Fruit fly (Drosophila melanogaster) whole organism, adult: ENCODE results near the gene CG2059.

Experiments used
- CG11617 ChIP-seq: fragments of 200-800 bp; sonication (Bioruptor generic); optimal IDR thresholded peaks from 2 replicates; lab custom pipeline; 2017; ENCODE audit warnings: mild to moderate bottlenecking, missing biosample characterization, missing genetic modification reagents, missing genetic modification characterization
- CG7101 ChIP-seq: fragments of 200-800 bp; sonication (Bioruptor generic); optimal IDR thresholded peaks from 2 replicates; lab custom pipeline; 2018; ENCODE audit warnings: missing biosample characterization, mild to moderate bottlenecking, missing genetic modification characterization, moderate library complexity
- cnc ChIP-seq, 2 experiments: fragments of >200 bp; optimal IDR thresholded peaks; 2 replicates each; lab custom pipeline; 2017

dm6 chrX:7323649-7324511, 37.7 kb downstream of the CG2059 start, which contains the start of the genes Atg5 and Dok:
- TF ChIP-seq CG7101 (tag; lab: Kevin White, UChicago): peak; percentile 2
- TF ChIP-seq CG11617 (GFP tag; lab: Kevin White, UChicago): no peak
- TF ChIP-seq cnc (optimal IDR thresholded peaks at IDR 0.05; lab: Kevin White, UChicago): no peak
